Fruit fly (Drosophila melanogaster): ENCODE results near the gene Naa40.
A peak's percentile ranks its signal among the peaks of the same experiment; 100 is the strongest.

The Naa40 gene

DNA sequence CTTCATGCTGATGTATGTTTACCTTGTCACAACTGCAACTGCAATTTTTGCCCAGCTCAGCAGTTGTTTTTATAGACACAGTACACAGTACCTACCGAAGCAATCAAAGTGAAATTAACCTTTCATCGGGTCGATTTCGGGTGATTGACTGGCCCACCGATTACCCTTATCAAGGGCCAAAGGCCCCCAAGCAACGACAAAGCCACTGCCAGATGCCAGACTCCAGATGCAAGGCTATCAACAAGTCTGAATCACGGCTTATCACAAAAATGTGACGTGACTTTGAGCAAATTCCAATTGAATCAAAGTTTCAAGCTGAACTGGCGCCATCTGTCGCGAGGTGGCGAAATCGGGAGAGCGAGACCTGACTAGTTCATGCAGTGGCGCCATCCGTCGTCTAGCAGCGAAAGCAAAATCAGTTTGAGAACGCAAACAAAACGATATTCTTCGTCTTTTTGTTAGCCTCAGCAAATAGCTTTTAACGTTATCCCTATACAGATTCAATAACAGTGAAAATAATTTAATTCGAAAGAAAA, 7.9 kb downstream of the Naa40 start, which contains the start of gene Obp99b (continued):
- TF ChIP-seq prd (optimal IDR thresholded peaks at IDR 0.05): no peak
- TF ChIP-seq prd (GFP tag; IDR thresholded peaks at IDR 0.05): peak; percentile 77
- peak; percentile 83 for TF ChIP-seq CG8359 (GFP tag; optimal IDR thresholded peaks at IDR 0.05; ENCODE audit: borderline replicate concordance)
- no peak for TF ChIP-seq knrl (GFP tag; IDR thresholded peaks at IDR 0.05; ENCODE audit: partially characterized antibody)
- peak; percentile 82 for TF ChIP-seq CG1233 (GFP tag; optimal IDR thresholded peaks at IDR 0.05)
- TF ChIP-seq Hr78 (GFP tag; optimal IDR thresholded peaks at IDR 0.05): no peak
- peak; percentile 79 for TF ChIP-seq sob (GFP tag; IDR thresholded peaks at IDR 0.05)
- peak; percentile 25 for TF ChIP-seq Nf-YC (tag; optimal IDR thresholded peaks at IDR 0.05)
- peak; percentile 77 for TF ChIP-seq CG17829 (tag; optimal IDR thresholded peaks at IDR 0.05)
- peak; percentile 77 for TF ChIP-seq Atf-2 (GFP tag; optimal IDR thresholded peaks at IDR 0.05)
- no peak for TF ChIP-seq ab (GFP tag; optimal IDR thresholded peaks at IDR 0.05)
- TF ChIP-seq wdn (GFP tag; IDR thresholded peaks at IDR 0.05): 0 out of 2 replicates have a peak, but pooled peaks have one; percentile 46
- TF ChIP-seq lola (GFP tag; optimal IDR thresholded peaks at IDR 0.05): peak in 1 of 3 experiments; percentile 23
- TF ChIP-seq aop (GFP tag; IDR thresholded peaks at IDR 0.05): peak; percentile 35; the same call in 1 of the 2 replicates
- peak; percentile 74; the same call in 2 of the 3 replicates for TF ChIP-seq CG34422 (GFP tag; IDR thresholded peaks at IDR 0.05)
- no peak for TF ChIP-seq CG10321 (GFP tag; IDR thresholded peaks at IDR 0.05)
- TF ChIP-seq D (optimal IDR thresholded peaks at IDR 0.05): no peak
- TF ChIP-seq D (GFP tag; optimal IDR thresholded peaks at IDR 0.05): peak; percentile 77
- TF ChIP-seq CG13894 (tag; optimal IDR thresholded peaks at IDR 0.05): no peak
- TF ChIP-seq Dfd (GFP tag; optimal IDR thresholded peaks at IDR 0.05): no peak
- TF ChIP-seq CG17359 (tag; optimal IDR thresholded peaks at IDR 0.05): peak; percentile 80
- TF ChIP-seq twi (tag; optimal IDR thresholded peaks at IDR 0.05): peak; percentile 53
- TF ChIP-seq bsh (GFP tag; optimal IDR thresholded peaks at IDR 0.05): peak; percentile 76 to 78
- TF ChIP-seq ham (GFP tag; IDR thresholded peaks at IDR 0.05): no peak; the same call in 1 of the 2 replicates
- TF ChIP-seq CG7556 (GFP tag; optimal IDR thresholded peaks at IDR 0.05): no peak
- 0 out of 2 replicates have a peak, but pooled peaks have one; percentile 25 for TF ChIP-seq danr (GFP tag; IDR thresholded peaks at IDR 0.05)
- TF ChIP-seq CG7987 (GFP tag; optimal IDR thresholded peaks at IDR 0.05): peak; percentile 88
- no peak for TF ChIP-seq dan (GFP tag; IDR thresholded peaks at IDR 0.05)
- TF ChIP-seq slou (GFP tag; optimal IDR thresholded peaks at IDR 0.05): no peak
- peak; percentile 36 for TF ChIP-seq CG10147 (GFP tag; optimal IDR thresholded peaks at IDR 0.05)
- TF ChIP-seq CG10431 (GFP tag; optimal IDR thresholded peaks at IDR 0.05): peak; percentile 87
- TF ChIP-seq caup (GFP tag; optimal IDR thresholded peaks at IDR 0.05; ENCODE audit: severe bottlenecking): peak; percentile 85
- TF ChIP-seq CG11504 (tag; optimal IDR thresholded peaks at IDR 0.05): peak; percentile 58
- no peak for TF ChIP-seq dimm (GFP tag; IDR thresholded peaks at IDR 0.05)
- TF ChIP-seq inv (GFP tag; IDR thresholded peaks at IDR 0.05; ENCODE audit: partially characterized antibody): no peak
- peak; percentile 87 for TF ChIP-seq CG4424 (GFP tag; optimal IDR thresholded peaks at IDR 0.05)
- peak; percentile 58 for TF ChIP-seq gcm (GFP tag; optimal IDR thresholded peaks at IDR 0.05)
- peak; percentile 57 for TF ChIP-seq wor (GFP tag; IDR thresholded peaks at IDR 0.05)
- peak; percentile 87 for TF ChIP-seq HHEX (GFP tag; optimal IDR thresholded peaks at IDR 0.05)
- TF ChIP-seq CG32767 (GFP tag; IDR thresholded peaks at IDR 0.05): no peak; the same call in 1 of the 2 replicates
- TF ChIP-seq CG10654 (GFP tag; optimal IDR thresholded peaks at IDR 0.05): peak; percentile 46
- peak; percentile 66; the same call in 1 of the 2 replicates for TF ChIP-seq CG14014 (GFP tag; IDR thresholded peaks at IDR 0.05)
- peak; percentile 68 for TF ChIP-seq Sox102F (GFP tag; optimal IDR thresholded peaks at IDR 0.05)
- peak; percentile 79 for TF ChIP-seq CG3281 (GFP tag; optimal IDR thresholded peaks at IDR 0.05)
- TF ChIP-seq Stat92E (GFP tag; optimal IDR thresholded peaks at IDR 0.05): no peak
- peak; percentile 51 for TF ChIP-seq nerfin-1 (tag; optimal IDR thresholded peaks at IDR 0.05)
- TF ChIP-seq Max (GFP tag; optimal IDR thresholded peaks at IDR 0.05): peak; percentile 39
- TF ChIP-seq Hr51 (GFP tag; optimal IDR thresholded peaks at IDR 0.05): peak; percentile 42 to 66
